Worm (Caenorhabditis elegans) whole organism, mixed stage, embryonic: ENCODE measurements around the gene mccc-1.

Experiments used
- elt-1 ChIP-seq: sonication (generic microtip); optimal IDR thresholded peaks from 2 replicates; lab custom pipeline; 2017; ENCODE audit warnings: missing genetic modification characterization, mild to moderate bottlenecking, missing compliant biosample characterization, antibody characterized with exemption, moderate library complexity, borderline replicate concordance; ENCODE audit not compliant: insufficient read depth
- nhr-237 ChIP-seq: fragments of 150-350 bp; optimal IDR thresholded peaks from 2 replicates; lab custom pipeline; 2014; ENCODE audit warnings: missing biosample characterization, missing genetic modification characterization
- snpc-4 ChIP-seq: fragments of 150-350 bp; optimal IDR thresholded peaks from 2 replicates; lab custom pipeline; 2014; ENCODE audit warnings: missing biosample characterization, missing genetic modification characterization

ce11 chrIV:9852250-9852649 is 32.1 kb upstream of the mccc-1 start, which contains the start of gene ssq-1:
- TF ChIP-seq snpc-4 (tag; lab: Kevin White, UChicago) (no peak), elt-1 (tag; lab: Kevin White, UChicago) (no peak), nhr-237 (tag; lab: Kevin White, UChicago) (no peak)
